Worm (Caenorhabditis elegans): ENCODE measurements around the gene ser-4.

The ser-4 gene

ce11 chrIII:1713991-1714611, 18.8 kb downstream of the ser-4 start:
- no peak for TF ChIP-seq unc-62 (GFP tag; optimal IDR thresholded peaks at IDR 0.05)

- TF ChIP-seq unc-62 (GFP tag; optimal IDR thresholded peaks at IDR 0.05) = no peak
These were observed 27.1 kb downstream of the ser-4 start, which contains the start of the genes fbxa-13 and Y22D7AR.2 for ce11 chrIII:1705799-1706198. fbxa-13 (minus strand) TSS chrIII:1705899. Y22D7AR.2 (plus strand) TSS chrIII:1705946.

- TF ChIP-seq unc-62 (GFP tag; optimal IDR thresholded peaks at IDR 0.05) = no peak
These were observed 27.6 kb downstream of the ser-4 start for ce11 chrIII:1705331-1705730.

- TF ChIP-seq unc-62 (GFP tag; optimal IDR thresholded peaks at IDR 0.05) = no peak
These were observed 28.9 kb downstream of the ser-4 start for ce11 chrIII:1704020-1704419.

- TF ChIP-seq unc-62 (GFP tag; optimal IDR thresholded peaks at IDR 0.05) = no peak
These were observed 30.6 kb downstream of the ser-4 start, which contains the start of gene spex-3 for ce11 chrIII:1702337-1702736. spex-3 (minus strand) TSS chrIII:1702437.

- no peak for TF ChIP-seq unc-62 (GFP tag; optimal IDR thresholded peaks at IDR 0.05)
These were observed 34.1 kb downstream of the ser-4 start, which contains the start of gene fbxa-74 for ce11 chrIII:1698842-1699241. fbxa-74 (minus strand) TSS chrIII:1698986.

ce11 chrIII:1695006-1695405, 37.9 kb downstream of the ser-4 start, which contains the start of gene srd-64:
srd-64 (minus strand) TSS chrIII:1695106.
- no peak for TF ChIP-seq unc-62 (GFP tag; optimal IDR thresholded peaks at IDR 0.05)

ce11 chrIII:1689927-1690326, 43.0 kb downstream of the ser-4 start, which contains the start of gene Y22D7AR.14:
Y22D7AR.14 (minus strand) TSS chrIII:1690027.
- no peak for TF ChIP-seq unc-62 (GFP tag; optimal IDR thresholded peaks at IDR 0.05)

- TF ChIP-seq unc-62 (GFP tag; optimal IDR thresholded peaks at IDR 0.05) = no peak
These were observed 44.9 kb downstream of the ser-4 start, which contains the start of gene Y22D7AR.7 for ce11 chrIII:1687999-1688398. Y22D7AR.7 (minus strand) TSS chrIII:1688099.

ce11 chrIII:1682262-1682661, 50.6 kb downstream of the ser-4 start:
- TF ChIP-seq unc-62 (GFP tag; optimal IDR thresholded peaks at IDR 0.05) = no peak

ce11 chrIII:1680996-1681395, 51.9 kb downstream of the ser-4 start:
- TF ChIP-seq unc-62 (GFP tag; optimal IDR thresholded peaks at IDR 0.05) = no peak

ce11 chrIII:1680393-1680792, 52.5 kb downstream of the ser-4 start:
- no peak for TF ChIP-seq unc-62 (GFP tag; optimal IDR thresholded peaks at IDR 0.05)

ce11 chrIII:1678671-1679070, 54.2 kb downstream of the ser-4 start:
- no peak for TF ChIP-seq unc-62 (GFP tag; optimal IDR thresholded peaks at IDR 0.05)

ce11 chrIII:1676588-1676987, 56.3 kb downstream of the ser-4 start, which contains the start of gene Y22D7AR.6:
Y22D7AR.6 (minus strand) TSS chrIII:1676721.
- TF ChIP-seq unc-62 (GFP tag; optimal IDR thresholded peaks at IDR 0.05) = no peak

- no peak for TF ChIP-seq unc-62 (GFP tag; optimal IDR thresholded peaks at IDR 0.05)
These were observed 58.1 kb downstream of the ser-4 start for ce11 chrIII:1674760-1675159.

- TF ChIP-seq unc-62 (GFP tag; optimal IDR thresholded peaks at IDR 0.05) = no peak
These were observed 59.6 kb downstream of the ser-4 start for ce11 chrIII:1673320-1673719.

Measured in whole organism, dauer.